Worm (Caenorhabditis elegans) whole organism, L1 larva: ENCODE measurements around the gene ZK822.10.

Experiments
- C16A3.4 ChIP-seq: fragments of 150-350 bp; optimal IDR thresholded peaks from 2 replicates; lab custom pipeline; 2014; ENCODE audit warnings: missing biosample characterization, missing genetic modification characterization
- C34B4.2 ChIP-seq: sonication (generic microtip); optimal IDR thresholded peaks from 2 replicates; lab custom pipeline; 2017; ENCODE audit warnings: mild to moderate bottlenecking, missing genetic modification characterization, missing compliant biosample characterization
- Y116A8C.19 ChIP-seq: sonication (generic microtip); optimal IDR thresholded peaks from 2 replicates; lab custom pipeline; 2016; ENCODE audit warnings: missing compliant biosample characterization, missing genetic modification characterization, borderline replicate concordance
- blmp-1 ChIP-seq: fragments of 150-350 bp; optimal IDR thresholded peaks from 2 replicates; lab custom pipeline; 2014; ENCODE audit warnings: missing biosample characterization, missing genetic modification characterization
- ceh-8 ChIP-seq: fragments of 200-800 bp; sonication (Bioruptor generic); optimal IDR thresholded peaks from 2 replicates; lab custom pipeline; 2018; ENCODE audit warnings: mild to moderate bottlenecking, missing genetic modification characterization, moderate library complexity, missing compliant biosample characterization
- ceh-88 ChIP-seq: fragments of 200-800 bp; sonication (Bioruptor generic); IDR thresholded peaks from 2 replicates; pipeline ENCODE4 v1.3.6; 2022; ENCODE audit warnings: missing genetic modification characterization, missing compliant biosample characterization
- ces-1 ChIP-seq: fragments of 150-350 bp; optimal IDR thresholded peaks from 2 replicates; lab custom pipeline; 2014; ENCODE audit warnings: missing biosample characterization, missing genetic modification reagents, missing genetic modification characterization
- dsc-1 ChIP-seq: sonication (generic microtip); optimal IDR thresholded peaks from 2 replicates; lab custom pipeline; 2016; ENCODE audit warnings: mild to moderate bottlenecking, missing genetic modification characterization, missing compliant biosample characterization
- efl-1 ChIP-seq, 4 experiments: fragments of 150-350 bp; optimal IDR thresholded peaks in 3 of 4; peaks in 1 of 4; 1 replicate in 1 of 4; 2 replicates in 3 of 4; lab custom pipeline; 2014; ENCODE audit warnings: missing biosample characterization in 2 of 4, missing genetic modification characterization in 2 of 4, missing genetic modification reagents in 2 of 4
- egl-13 ChIP-seq: sonication (generic microtip); optimal IDR thresholded peaks from 2 replicates; lab custom pipeline; 2016; ENCODE audit warnings: missing genotype, missing genetic modification reagents, missing genetic modification characterization, missing compliant biosample characterization
- elt-2 ChIP-seq: sonication (generic microtip); optimal IDR thresholded peaks from 2 replicates; lab custom pipeline; 2016; ENCODE audit warnings: missing genetic modification characterization, mild to moderate bottlenecking, inconsistent platforms, missing compliant biosample characterization, missing genetic modification reagents
- elt-3 ChIP-seq, 6 experiments: fragments of 150-350 bp in 1 of 6; sonication (generic microtip); optimal IDR thresholded peaks; 2 replicates each; lab custom pipeline; 2017 to 2018; ENCODE audit warnings: missing biosample characterization in 6 of 6, missing genetic modification characterization in 6 of 6, inconsistent platforms in 1 of 6
- fkh-10 ChIP-seq: sonication (generic microtip); optimal IDR thresholded peaks from 2 replicates; lab custom pipeline; 2017; ENCODE audit warnings: missing biosample characterization, missing genetic modification reagents, missing genetic modification characterization
- fos-1 ChIP-seq: fragments of 150-350 bp; optimal IDR thresholded peaks from 2 replicates; lab custom pipeline; 2014; ENCODE audit warnings: missing biosample characterization, missing genetic modification characterization
- hlh-4 ChIP-seq: sonication (generic microtip); optimal IDR thresholded peaks from 2 replicates; lab custom pipeline; 2016; ENCODE audit warnings: mild to moderate bottlenecking, missing genetic modification characterization, missing compliant biosample characterization
- hpl-2 ChIP-seq: fragments of 150-350 bp; optimal IDR thresholded peaks from 2 replicates; lab custom pipeline; 2014; ENCODE audit warnings: missing biosample characterization, missing genetic modification reagents, missing genetic modification characterization
- isw-1 ChIP-seq: fragments of 200-800 bp; sonication (Bioruptor generic); IDR thresholded peaks from 2 replicates; pipeline ENCODE4 v1.3.6; 2022; ENCODE audit warnings: missing genetic modification characterization, missing compliant biosample characterization
- lin-14 ChIP-seq: fragments of 200-800 bp; sonication (Bioruptor generic); optimal IDR thresholded peaks from 2 replicates; lab custom pipeline; 2018; ENCODE audit warnings: mild to moderate bottlenecking, missing genetic modification characterization, moderate library complexity, missing compliant biosample characterization
- lin-35 ChIP-seq, 2 experiments: fragments of 150-350 bp; optimal IDR thresholded peaks; 2 replicates each; lab custom pipeline; 2014; ENCODE audit warnings: missing biosample characterization in 2 of 2, missing genetic modification characterization in 2 of 2, missing genetic modification reagents in 2 of 2
- lin-39 ChIP-seq: fragments of 150-350 bp; optimal IDR thresholded peaks from 2 replicates; lab custom pipeline; 2014; ENCODE audit warnings: missing biosample characterization, missing genetic modification reagents, missing genetic modification characterization
- lsy-2 ChIP-seq, 2 experiments: fragments of 150-350 bp; optimal IDR thresholded peaks; 2 replicates each; lab custom pipeline; 2014; ENCODE audit warnings: missing biosample characterization in 2 of 2, missing genetic modification characterization in 2 of 2
- nhr-19 ChIP-seq: fragments of 200-800 bp; sonication (Bioruptor generic); conservative IDR thresholded peaks from 2 replicates; pipeline ENCODE4 v1.3.6; 2022; ENCODE audit warnings: missing genetic modification characterization, missing compliant biosample characterization
- nhr-20 ChIP-seq: sonication (generic microtip); optimal IDR thresholded peaks from 2 replicates; lab custom pipeline; 2016; ENCODE audit warnings: mild to moderate bottlenecking, missing genetic modification characterization, missing compliant biosample characterization
- nhr-71 ChIP-seq: sonication (generic microtip); optimal IDR thresholded peaks from 2 replicates; lab custom pipeline; 2016; ENCODE audit warnings: mild to moderate bottlenecking, missing genetic modification characterization, moderate library complexity, missing compliant biosample characterization
- nhr-85 ChIP-seq: sonication (generic microtip); peaks from one replicate; lab custom pipeline; 2016; ENCODE audit warnings: missing genetic modification characterization, inconsistent platforms, missing compliant biosample characterization
- nhr-90 ChIP-seq: sonication (generic microtip); optimal IDR thresholded peaks from 2 replicates; lab custom pipeline; 2016; ENCODE audit warnings: mild to moderate bottlenecking, missing genetic modification characterization, missing compliant biosample characterization; ENCODE audit not compliant: poor library complexity
- snu-23 ChIP-seq: sonication (generic microtip); optimal IDR thresholded peaks from 2 replicates; lab custom pipeline; 2016; ENCODE audit warnings: missing genetic modification characterization, missing compliant biosample characterization
- sox-4 ChIP-seq: sonication (generic microtip); optimal IDR thresholded peaks from 2 replicates; lab custom pipeline; 2016; ENCODE audit warnings: missing genetic modification characterization, missing compliant biosample characterization
- tbx-2 ChIP-seq: sonication (generic microtip); optimal IDR thresholded peaks from 2 replicates; lab custom pipeline; 2016; ENCODE audit warnings: missing genetic modification characterization, missing compliant biosample characterization
- unc-30 ChIP-seq: sonication (generic microtip); optimal IDR thresholded peaks from 2 replicates; lab custom pipeline; 2017; ENCODE audit warnings: missing biosample characterization, missing genetic modification characterization
- unc-86 ChIP-seq: sonication (generic microtip); optimal IDR thresholded peaks from 2 replicates; lab custom pipeline; 2016; ENCODE audit warnings: missing genetic modification characterization, missing compliant biosample characterization
- zag-1 ChIP-seq: fragments of 150-350 bp; optimal IDR thresholded peaks from 2 replicates; lab custom pipeline; 2014; ENCODE audit warnings: missing biosample characterization, missing genetic modification characterization
- zip-4 ChIP-seq: fragments of 200-800 bp; sonication (Bioruptor generic); optimal IDR thresholded peaks from 2 replicates; lab custom pipeline; 2018; ENCODE audit warnings: mild to moderate bottlenecking, missing genetic modification characterization, moderate library complexity, missing compliant biosample characterization

The ZK822.10 gene

ce11 chrIV:11901215-11901614, 15.7 kb upstream of the ZK822.10 start:
- TF ChIP-seq nhr-19 (GFP tag; lab: Robert Waterston, UW) (0 out of 2 replicates have a peak, but pooled peaks have one; percentile 6), lin-35 (GFP tag; optimal IDR thresholded peaks at IDR 0.05; lab: Kevin White, UChicago) (peak in 1 of 2 experiments; percentile 32), nhr-71 (tag; lab: Kevin White, UChicago) (peak; percentile 29), nhr-20 (peak; percentile 37), sox-4 (tag; lab: Kevin White, UChicago) (no peak), elt-3 (tag; optimal IDR thresholded peaks at IDR 0.05; lab: Kevin White, UChicago) (peak in 1 of 6 experiments; percentile 26), lsy-2 (tag; optimal IDR thresholded peaks at IDR 0.05; lab: Kevin White, UChicago) (no peak), nhr-85 (peak; percentile 6), blmp-1 (peak; percentile 32), snu-23 (GFP tag; lab: Kevin White, UChicago) (peak; percentile 22), dsc-1 (tag; lab: Kevin White, UChicago) (no peak), ceh-88 (GFP tag; lab: Robert Waterston, UW) (no peak), tbx-2 (tag; lab: Kevin White, UChicago) (peak; percentile 26)

- no peak for TF ChIP-seq ceh-8
- TF ChIP-seq elt-3 (tag; optimal IDR thresholded peaks at IDR 0.05; lab: Kevin White, UChicago): peak in 1 of 6 experiments; percentile 30
- TF ChIP-seq hpl-2: no peak
- no peak for TF ChIP-seq egl-13 (tag; lab: Kevin White, UChicago)
- TF ChIP-seq hlh-4 (tag; lab: Kevin White, UChicago): no peak
- TF ChIP-seq snu-23 (GFP tag; lab: Kevin White, UChicago): no peak
- TF ChIP-seq unc-86: no peak
- no peak for TF ChIP-seq efl-1 (optimal IDR thresholded peaks at IDR 0.05; lab: Kevin White, UChicago)
- TF ChIP-seq efl-1 (GFP tag; optimal IDR thresholded peaks at IDR 0.05 in 1 of 2; lab: Kevin White, UChicago): peak in 1 of 2 experiments; percentile 48
- no peak for TF ChIP-seq fkh-10 (GFP tag; lab: Kevin White, UChicago)
- TF ChIP-seq nhr-71 (tag; lab: Kevin White, UChicago): no peak
- peak; percentile 45 for TF ChIP-seq nhr-85
- no peak for TF ChIP-seq lin-35 (GFP tag; optimal IDR thresholded peaks at IDR 0.05; lab: Kevin White, UChicago)
- no peak for TF ChIP-seq isw-1
Measured at ce11 chrIV:11902832-11903231, 14.1 kb upstream of the ZK822.10 start.

ce11 chrIV:11903676-11904075, 13.3 kb upstream of the ZK822.10 start:
- TF ChIP-seq nhr-85: peak; percentile 64
- no peak for TF ChIP-seq nhr-90 (tag; lab: Kevin White, UChicago)
- no peak for TF ChIP-seq zip-4 (GFP tag; lab: Kevin White, UChicago)
- peak; percentile 9 for TF ChIP-seq lin-14 (GFP tag; lab: Kevin White, UChicago)
- TF ChIP-seq egl-13 (tag; lab: Kevin White, UChicago): no peak
- no peak for TF ChIP-seq fos-1 (tag; lab: Kevin White, UChicago)
- no peak for TF ChIP-seq ces-1 (GFP tag; lab: Kevin White, UChicago)

- TF ChIP-seq nhr-85 (no peak), blmp-1 (peak; percentile 55), efl-1 (optimal IDR thresholded peaks at IDR 0.05; lab: Kevin White, UChicago) (no peak), efl-1 (GFP tag; optimal IDR thresholded peaks at IDR 0.05 in 1 of 2; lab: Kevin White, UChicago) (peak in 1 of 2 experiments; percentile 12)
Measured at ce11 chrIV:11908733-11909132, 8.2 kb upstream of the ZK822.10 start.

- no peak for TF ChIP-seq C16A3.4
- TF ChIP-seq efl-1 (optimal IDR thresholded peaks at IDR 0.05; lab: Kevin White, UChicago): no peak
- TF ChIP-seq efl-1 (GFP tag; optimal IDR thresholded peaks at IDR 0.05 in 1 of 2; lab: Kevin White, UChicago): peak in 1 of 2 experiments; percentile 19
- TF ChIP-seq, all 84 proteins: peak for 1
Measured at ce11 chrIV:11911723-11912122, 5.2 kb upstream of the ZK822.10 start, which contains the start of gene VZK822L.2. VZK822L.2 (plus strand) TSS chrIV:11912023.

ce11 chrIV:11913295-11913940, 3.5 kb upstream of the ZK822.10 start:
- no peak for TF ChIP-seq unc-30 (tag; lab: Kevin White, UChicago)
- no peak for TF ChIP-seq fkh-10 (GFP tag; lab: Kevin White, UChicago)
- TF ChIP-seq lin-35 (GFP tag; optimal IDR thresholded peaks at IDR 0.05; lab: Kevin White, UChicago): peak in 1 of 2 experiments; percentile 13
- no peak for TF ChIP-seq C34B4.2 (tag; lab: Kevin White, UChicago)
- TF ChIP-seq Y116A8C.19 (tag; lab: Kevin White, UChicago): no peak
- TF ChIP-seq efl-1 (optimal IDR thresholded peaks at IDR 0.05; lab: Kevin White, UChicago): no peak
- TF ChIP-seq efl-1 (GFP tag; optimal IDR thresholded peaks at IDR 0.05 in 1 of 2; lab: Kevin White, UChicago): peak in 1 of 2 experiments; percentile 55
- no peak for TF ChIP-seq lin-39 (tag; lab: Kevin White, UChicago)
- peak; percentile 46 for TF ChIP-seq elt-2 (tag; lab: Kevin White, UChicago)
- peak; percentile 26 for TF ChIP-seq nhr-71 (tag; lab: Kevin White, UChicago)
- TF ChIP-seq zag-1 (tag; lab: Kevin White, UChicago): no peak
- TF ChIP-seq, all 84 proteins: peak for 4
